Fruit fly (Drosophila melanogaster): ENCODE data around the gene rst.

The rst gene

dm6 chrX:3019334-3019978, 45.8 kb upstream of the rst start (continued):
- no peak for TF ChIP-seq HmgD (GFP tag; optimal IDR thresholded peaks at IDR 0.05)
- peak; percentile 51; the same call in 2 of the 3 replicates for TF ChIP-seq CG11093 (GFP tag; IDR thresholded peaks at IDR 0.05)
- peak; percentile 52 for TF ChIP-seq CG8924 (tag; optimal IDR thresholded peaks at IDR 0.05)
- no peak for TF ChIP-seq shn (GFP tag; optimal IDR thresholded peaks at IDR 0.05)
- TF ChIP-seq al (GFP tag; IDR thresholded peaks at IDR 0.05), result peak; percentile 66
- TF ChIP-seq ato (GFP tag; IDR thresholded peaks at IDR 0.05; ENCODE audit: partially characterized antibody), result no peak
- peak; percentile 45 for TF ChIP-seq Aef1 (GFP tag; IDR thresholded peaks at IDR 0.05)
- peak; percentile 70 for TF ChIP-seq CoRest (tag; optimal IDR thresholded peaks at IDR 0.05)
- TF ChIP-seq Dbx (GFP tag; IDR thresholded peaks at IDR 0.05), result peak; percentile 46; the same call in 1 of the 3 replicates
- TF ChIP-seq CG10321 (GFP tag; IDR thresholded peaks at IDR 0.05), result no peak
- no peak for TF ChIP-seq dmrt11E (tag; optimal IDR thresholded peaks at IDR 0.05)
- TF ChIP-seq CG13424 (tag; optimal IDR thresholded peaks at IDR 0.05), result peak; percentile 73
- peak; percentile 48 for TF ChIP-seq Asciz (GFP tag; optimal IDR thresholded peaks at IDR 0.05)
- TF ChIP-seq Hr51 (GFP tag; optimal IDR thresholded peaks at IDR 0.05), result peak in 1 of 2 experiments; percentile 82
- peak; percentile 72 for TF ChIP-seq Rfx (GFP tag; IDR thresholded peaks at IDR 0.05)
- TF ChIP-seq vfl (GFP tag; optimal IDR thresholded peaks at IDR 0.05), result no peak
- TF ChIP-seq dmrt99B (tag; optimal IDR thresholded peaks at IDR 0.05), result peak; percentile 81
- peak; percentile 46 for TF ChIP-seq CG10147 (GFP tag; optimal IDR thresholded peaks at IDR 0.05)
- no peak for TF ChIP-seq gro (GFP tag; optimal IDR thresholded peaks at IDR 0.05)
- no peak for TF ChIP-seq btn (GFP tag; optimal IDR thresholded peaks at IDR 0.05)
- peak; percentile 14 for TF ChIP-seq salm (tag; optimal IDR thresholded peaks at IDR 0.05)
- no peak for TF ChIP-seq Dfd (GFP tag; optimal IDR thresholded peaks at IDR 0.05)
- peak; percentile 37 for TF ChIP-seq HHEX (GFP tag; optimal IDR thresholded peaks at IDR 0.05)
- peak; percentile 32 for TF ChIP-seq CG2120 (GFP tag; optimal IDR thresholded peaks at IDR 0.05)

dm6 chrX:3018670-3019069, 45.0 kb upstream of the rst start:
- TF ChIP-seq Dip2 (GFP tag; IDR thresholded peaks at IDR 0.05) (no peak), tx (GFP tag; optimal IDR thresholded peaks at IDR 0.05) (no peak), bigmax (GFP tag; optimal IDR thresholded peaks at IDR 0.05) (no peak), ATbp (GFP tag; optimal IDR thresholded peaks at IDR 0.05) (peak; percentile 58), lov (optimal IDR thresholded peaks at IDR 0.05) (no peak), lov (GFP tag; IDR thresholded peaks at IDR 0.05) (peak; percentile 65; the same call in 1 of the 3 replicates), amos (GFP tag; IDR thresholded peaks at IDR 0.05; ENCODE audit: partially characterized antibody) (no peak), Aef1 (GFP tag; IDR thresholded peaks at IDR 0.05) (no peak; the same call in 2 of the 3 replicates), CG6272 (GFP tag; IDR thresholded peaks at IDR 0.05) (peak; percentile 56; the same call in 1 of the 2 replicates), Lim3 (GFP tag; IDR thresholded peaks at IDR 0.05) (no peak), cg (GFP tag; optimal IDR thresholded peaks at IDR 0.05) (peak; percentile 22), CG7357 (GFP tag; IDR thresholded peaks at IDR 0.05) (peak; percentile 51; the same call in 2 of the 3 replicates), CG10979 (tag; optimal IDR thresholded peaks at IDR 0.05) (peak; percentile 78), Eip74EF (GFP tag; optimal IDR thresholded peaks at IDR 0.05) (peak in 1 of 2 experiments; percentile 54), ap (GFP tag; IDR thresholded peaks at IDR 0.05) (peak; percentile 47), fd64A (GFP tag; optimal IDR thresholded peaks at IDR 0.05) (peak; percentile 31), Xbp1 (GFP tag; optimal IDR thresholded peaks at IDR 0.05) (peak; percentile 59), CG18476 (GFP tag; optimal IDR thresholded peaks at IDR 0.05) (peak; percentile 36), seq (GFP tag; IDR thresholded peaks at IDR 0.05) (peak; percentile 67), z (GFP tag; IDR thresholded peaks at IDR 0.05) (no peak), CG3163 (GFP tag; optimal IDR thresholded peaks at IDR 0.05) (no peak), CG9876 (GFP tag; optimal IDR thresholded peaks at IDR 0.05) (no peak), CG30020 (tag; optimal IDR thresholded peaks at IDR 0.05) (no peak), CG11456 (GFP tag; IDR thresholded peaks at IDR 0.05) (no peak), dysf (GFP tag; IDR thresholded peaks at IDR 0.05) (peak; percentile 78), CG11695 (GFP tag; IDR thresholded peaks at IDR 0.05) (peak; percentile 57; the same call in 1 of the 3 replicates), ato (GFP tag; IDR thresholded peaks at IDR 0.05; ENCODE audit: partially characterized antibody) (no peak), CG12659 (GFP tag; optimal IDR thresholded peaks at IDR 0.05) (peak; percentile 43), salm (tag; optimal IDR thresholded peaks at IDR 0.05) (peak; percentile 19)

Data from whole organism, embryonic.